Worm (Caenorhabditis elegans): ENCODE measurements around the gene Y25C1A.7.

DNA sequence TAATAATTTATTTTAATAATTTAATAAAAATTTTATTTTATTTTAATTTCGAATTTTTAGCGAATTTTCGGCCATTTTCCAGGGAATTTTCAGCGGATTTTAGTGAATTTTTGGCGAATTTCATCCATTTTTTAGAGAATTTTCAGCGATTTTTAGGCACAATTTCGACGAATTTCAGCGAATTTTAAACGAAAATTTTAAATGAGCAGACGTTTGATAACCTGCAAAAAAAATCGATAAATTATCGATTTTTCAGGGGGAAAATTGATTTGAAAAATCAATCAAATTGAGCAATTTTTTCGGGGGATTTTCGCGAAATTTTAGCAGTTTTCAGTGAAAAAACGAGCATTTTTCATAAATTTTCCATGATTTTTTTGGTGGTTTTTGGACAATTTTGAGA, 2.2 kb downstream of the Y25C1A.7 start:
- no peak for TF ChIP-seq ceh-82 (tag; optimal IDR thresholded peaks at IDR 0.05)
- no peak for TF ChIP-seq nhr-12 (tag; optimal IDR thresholded peaks at IDR 0.05)
- TF ChIP-seq nhr-77 (tag; optimal IDR thresholded peaks at IDR 0.05), result no peak
- TF ChIP-seq fkh-4 (tag; optimal IDR thresholded peaks at IDR 0.05; ENCODE audit: borderline replicate concordance), result no peak
- TF ChIP-seq alr-1 (tag; optimal IDR thresholded peaks at IDR 0.05; ENCODE audit: borderline replicate concordance), result no peak
- TF ChIP-seq dpl-1 (GFP tag; optimal IDR thresholded peaks at IDR 0.05), result no peak
- TF ChIP-seq ztf-11 (tag; optimal IDR thresholded peaks at IDR 0.05), result no peak
- TF ChIP-seq lir-3 (tag; optimal IDR thresholded peaks at IDR 0.05; ENCODE audit: poor library complexity), result no peak
- no peak for TF ChIP-seq lin-13 (GFP tag; optimal IDR thresholded peaks at IDR 0.05)
- TF ChIP-seq fkh-10 (GFP tag; optimal IDR thresholded peaks at IDR 0.05), result no peak
- TF ChIP-seq lin-39 (tag; optimal IDR thresholded peaks at IDR 0.05), result no peak
- no peak for TF ChIP-seq fkh-8 (tag; optimal IDR thresholded peaks at IDR 0.05)
- TF ChIP-seq F16B12.6 (tag; optimal IDR thresholded peaks at IDR 0.05), result no peak

All from whole organism, L1 larva.